Worm (Caenorhabditis elegans): ENCODE data around the gene klp-12.
"Not testable (repeated sequence)": the region's sequence is repeated elsewhere in the genome, so short reads cannot be mapped to it uniquely, and the experiment has no call there.

Gene klp-12

ce11 chrIV:11329269-11329668 is 30.4 kb downstream of the klp-12 start, which contains the start of gene leo-1:
leo-1 (minus strand) TSS chrIV:11329369.
- TF ChIP-seq him-1 (tag; optimal IDR thresholded peaks at IDR 0.05) (no peak), dao-5 (tag; optimal IDR thresholded peaks at IDR 0.05) (no peak), W03F9.2 (tag; optimal IDR thresholded peaks at IDR 0.05) (no peak)

ce11 chrIV:11326939-11327565 is 32.6 kb downstream of the klp-12 start, which contains the start of gene B0035.21:
B0035.21 (plus strand) TSS chrIV:11327260.
- TF ChIP-seq him-1 (tag; optimal IDR thresholded peaks at IDR 0.05): no peak
- TF ChIP-seq W03F9.2 (tag; optimal IDR thresholded peaks at IDR 0.05): no peak
- no peak for TF ChIP-seq dao-5 (tag; optimal IDR thresholded peaks at IDR 0.05)

ce11 chrIV:11324741-11325140 is 34.9 kb downstream of the klp-12 start, which contains the start of gene his-48:
his-48 (plus strand) TSS chrIV:11324745.
- TF ChIP-seq W03F9.2, dao-5, him-1 (tag; optimal IDR thresholded peaks at IDR 0.05): not testable (repeated sequence)

DNA sequence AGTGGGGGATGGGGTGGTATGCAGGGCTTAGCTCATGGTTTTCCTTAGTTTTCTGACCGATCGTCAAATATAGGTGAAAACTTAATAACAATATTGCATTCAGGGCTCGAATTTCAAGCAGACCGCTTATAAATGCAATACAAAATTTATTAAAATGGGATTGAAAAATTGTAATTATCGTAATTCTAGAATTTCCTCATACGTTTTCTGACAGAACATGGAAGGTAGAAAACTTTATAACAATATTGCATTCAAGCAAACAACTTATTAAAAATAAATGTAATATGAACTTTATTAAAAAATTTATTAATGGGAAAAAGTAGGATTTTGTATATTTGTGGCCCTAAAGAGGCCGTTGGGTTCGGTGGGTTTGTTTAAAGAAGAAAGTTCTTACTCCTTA is 36.0 kb downstream of the klp-12 start:
- TF ChIP-seq dao-5 (tag; optimal IDR thresholded peaks at IDR 0.05) (no peak), him-1 (tag; optimal IDR thresholded peaks at IDR 0.05) (no peak), W03F9.2 (tag; optimal IDR thresholded peaks at IDR 0.05) (no peak)

DNA sequence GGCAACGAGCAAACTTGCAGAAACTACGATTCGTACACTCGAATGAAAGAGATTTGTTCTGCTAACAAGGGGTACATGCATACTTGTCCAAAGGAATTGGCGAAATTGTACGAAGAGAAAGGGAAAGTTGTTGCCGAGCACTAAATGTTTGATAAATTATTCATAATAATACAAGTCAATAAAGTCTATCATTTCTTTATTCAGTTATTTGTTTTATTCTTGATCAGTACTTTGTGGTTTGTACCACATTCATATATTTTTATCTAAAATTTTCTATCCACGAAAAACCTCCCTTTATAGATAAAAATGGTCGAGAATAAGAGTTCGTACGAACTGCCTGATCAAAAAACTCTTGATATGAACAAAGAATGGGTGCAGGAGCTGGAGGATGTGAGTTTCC is 39.2 kb downstream of the klp-12 start, which contains the start of gene edg-1:
Gene edg-1, plus strand, starts transcription at position 301 of the 400 bp plus-strand sequence.
- no peak for TF ChIP-seq him-1 (tag; optimal IDR thresholded peaks at IDR 0.05)
- no peak for TF ChIP-seq W03F9.2 (tag; optimal IDR thresholded peaks at IDR 0.05)
- no peak for TF ChIP-seq dao-5 (tag; optimal IDR thresholded peaks at IDR 0.05)

- TF ChIP-seq dao-5 (tag; optimal IDR thresholded peaks at IDR 0.05): no peak
- TF ChIP-seq him-1 (tag; optimal IDR thresholded peaks at IDR 0.05): no peak
- no peak for TF ChIP-seq W03F9.2 (tag; optimal IDR thresholded peaks at IDR 0.05)
Observed at ce11 chrIV:11319884-11320362, 39.7 kb downstream of the klp-12 start, which contains the start of gene B0035.18. B0035.18 (plus strand) TSS chrIV:11320312.

ce11 chrIV:11317119-11317518 is 42.5 kb downstream of the klp-12 start, which contains the start of gene gspd-1:
gspd-1 (plus strand) TSS chrIV:11317419.
- TF ChIP-seq W03F9.2 (tag; optimal IDR thresholded peaks at IDR 0.05) (no peak), dao-5 (tag; optimal IDR thresholded peaks at IDR 0.05) (no peak)

- TF ChIP-seq W03F9.2 (tag; optimal IDR thresholded peaks at IDR 0.05) (no peak), him-1 (tag; optimal IDR thresholded peaks at IDR 0.05) (no peak), dao-5 (tag; optimal IDR thresholded peaks at IDR 0.05) (no peak)
Observed at ce11 chrIV:11316640-11317039, 43.0 kb downstream of the klp-12 start.

ce11 chrIV:11316106-11316505 is 43.6 kb downstream of the klp-12 start:
- TF ChIP-seq him-1 (tag; optimal IDR thresholded peaks at IDR 0.05) (no peak), dao-5 (tag; optimal IDR thresholded peaks at IDR 0.05) (no peak), W03F9.2 (tag; optimal IDR thresholded peaks at IDR 0.05) (no peak)

- TF ChIP-seq dao-5 (tag; optimal IDR thresholded peaks at IDR 0.05): no peak
- TF ChIP-seq him-1 (tag; optimal IDR thresholded peaks at IDR 0.05): no peak
- TF ChIP-seq W03F9.2 (tag; optimal IDR thresholded peaks at IDR 0.05): no peak
Observed at ce11 chrIV:11315688-11316087, 44.0 kb downstream of the klp-12 start.

DNA sequence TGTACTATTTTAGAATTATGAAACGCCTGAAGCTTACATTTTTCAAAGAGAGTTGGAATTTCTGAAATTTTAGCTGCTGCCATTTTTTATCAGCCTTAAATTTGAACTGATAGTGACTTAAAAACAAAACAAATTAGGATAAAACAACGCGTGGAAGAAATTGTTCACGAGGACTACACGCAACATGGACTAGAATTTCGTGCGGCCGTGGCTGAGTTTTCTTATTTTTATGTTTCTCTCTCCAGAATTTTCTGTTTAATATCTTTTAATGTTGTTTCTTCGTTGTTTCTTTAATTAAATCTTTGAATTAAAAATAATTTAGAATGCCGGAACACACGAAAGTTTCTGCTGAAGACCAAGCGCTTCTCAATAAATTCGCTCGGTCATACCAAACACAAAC is 44.8 kb downstream of the klp-12 start, which contains the start of the genes B0035.3, B0035.22 and pfd-4:
Gene B0035.3, minus strand, starts transcription at position 114 of the 400 bp plus-strand sequence.
Gene B0035.22, plus strand, starts transcription at position 269 of the 400 bp plus-strand sequence.
Gene pfd-4, plus strand, starts transcription at position 323 of the 400 bp plus-strand sequence.
- no peak for TF ChIP-seq dao-5 (tag; optimal IDR thresholded peaks at IDR 0.05)
- peak; percentile 81 for TF ChIP-seq W03F9.2 (tag; optimal IDR thresholded peaks at IDR 0.05)
- TF ChIP-seq him-1 (tag; optimal IDR thresholded peaks at IDR 0.05): no peak

- TF ChIP-seq him-1 (tag; optimal IDR thresholded peaks at IDR 0.05) (no peak), W03F9.2 (tag; optimal IDR thresholded peaks at IDR 0.05) (no peak), dao-5 (tag; optimal IDR thresholded peaks at IDR 0.05) (no peak)
Observed at ce11 chrIV:11313880-11314279, 45.8 kb downstream of the klp-12 start, which contains the start of gene dnj-2. dnj-2 (minus strand) TSS chrIV:11313980.

- no peak for TF ChIP-seq W03F9.2 (tag; optimal IDR thresholded peaks at IDR 0.05)
- TF ChIP-seq dao-5 (tag; optimal IDR thresholded peaks at IDR 0.05): no peak
- no peak for TF ChIP-seq him-1 (tag; optimal IDR thresholded peaks at IDR 0.05)
Observed at ce11 chrIV:11311484-11311883, 48.2 kb downstream of the klp-12 start.

DNA sequence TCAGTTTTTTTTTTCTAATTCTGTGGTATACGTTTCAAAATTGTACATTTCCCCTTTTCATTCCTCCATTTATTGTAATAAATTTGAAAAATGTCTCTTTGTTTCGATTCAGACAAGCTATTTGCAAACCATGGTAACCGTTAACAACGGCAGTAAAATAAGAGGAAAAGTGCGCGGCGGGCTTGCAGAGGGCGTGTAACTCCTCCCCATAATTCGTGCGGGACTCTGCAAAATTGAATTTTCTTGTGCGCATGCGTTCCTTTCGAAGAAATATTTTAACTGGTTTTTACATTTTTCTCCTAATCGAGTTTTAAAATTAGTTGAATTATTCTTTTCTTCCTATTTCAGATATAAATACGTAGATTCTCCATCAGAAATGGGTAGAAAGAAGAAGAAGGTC is 49.0 kb downstream of the klp-12 start, which contains the start of gene znf-207:
Gene znf-207, plus strand, starts transcription at position 349 of the 400 bp plus-strand sequence.
- no peak for TF ChIP-seq him-1 (tag; optimal IDR thresholded peaks at IDR 0.05)
- peak; percentile 49 for TF ChIP-seq W03F9.2 (tag; optimal IDR thresholded peaks at IDR 0.05)
